Fruit fly (Drosophila melanogaster): Measurements from ENCODE around the gene CG32199.
A peak's percentile ranks its signal among the peaks of the same experiment; 100 is the strongest.

CG32199 gene

DNA sequence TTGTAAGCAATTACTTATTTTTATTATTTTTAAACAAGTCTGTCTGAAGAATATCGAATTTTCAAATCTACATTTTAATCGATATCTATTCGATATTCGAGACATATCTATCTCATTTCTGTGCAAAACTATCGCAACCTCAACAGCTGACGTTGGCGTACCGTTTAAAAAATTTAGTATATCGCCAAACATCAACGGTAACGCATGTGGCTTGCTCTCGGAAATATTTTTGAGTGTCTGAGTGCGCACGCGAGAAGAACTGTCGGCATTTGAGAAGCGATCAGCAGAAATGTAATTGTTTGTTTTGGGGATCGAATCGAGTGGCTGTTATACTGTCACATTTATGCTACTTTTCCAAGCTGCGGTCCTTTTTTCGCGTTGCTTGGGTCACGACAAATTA, 14.1 kb downstream of the CG32199 start, which contains the start of gene MYPT-75D (continued):
- TF ChIP-seq Awh (GFP tag; IDR thresholded peaks at IDR 0.05) = no peak; the same call in 1 of the 2 replicates
- no peak for TF ChIP-seq Dip2 (GFP tag; IDR thresholded peaks at IDR 0.05)
- peak; percentile 21 for TF ChIP-seq NfI (GFP tag; optimal IDR thresholded peaks at IDR 0.05)
- TF ChIP-seq Bdp1 (GFP tag; optimal IDR thresholded peaks at IDR 0.05) = no peak
- TF ChIP-seq stc (GFP tag; IDR thresholded peaks at IDR 0.05) = no peak
- TF ChIP-seq Mes4 (GFP tag; optimal IDR thresholded peaks at IDR 0.05) = peak; percentile 39
- peak; percentile 35 for TF ChIP-seq nom (GFP tag; optimal IDR thresholded peaks at IDR 0.05)
- TF ChIP-seq bigmax (GFP tag; optimal IDR thresholded peaks at IDR 0.05) = no peak
- TF ChIP-seq Drgx (GFP tag; IDR thresholded peaks at IDR 0.05) = no peak
- peak; percentile 24 for TF ChIP-seq abd-A (tag; optimal IDR thresholded peaks at IDR 0.05)
- TF ChIP-seq fd3F (GFP tag; optimal IDR thresholded peaks at IDR 0.05) = no peak
- TF ChIP-seq zf30C (GFP tag; optimal IDR thresholded peaks at IDR 0.05) = peak; percentile 47
- peak; percentile 44 for TF ChIP-seq nmo (GFP tag; optimal IDR thresholded peaks at IDR 0.05)
- no peak for TF ChIP-seq Optix (GFP tag; IDR thresholded peaks at IDR 0.05)
- TF ChIP-seq dysf (GFP tag; IDR thresholded peaks at IDR 0.05) = no peak
- TF ChIP-seq cwo (GFP tag; optimal IDR thresholded peaks at IDR 0.05) = peak; percentile 37
- TF ChIP-seq Nf-YC (tag; optimal IDR thresholded peaks at IDR 0.05) = peak; percentile 20
- peak; percentile 83 for TF ChIP-seq chm (GFP tag; IDR thresholded peaks at IDR 0.05)
- no peak for TF ChIP-seq CG31224 (GFP tag; IDR thresholded peaks at IDR 0.05)
- no peak for TF ChIP-seq fu2 (GFP tag; optimal IDR thresholded peaks at IDR 0.05)
- TF ChIP-seq cas (GFP tag; IDR thresholded peaks at IDR 0.05) = no peak
- TF ChIP-seq CG2129 (GFP tag; IDR thresholded peaks at IDR 0.05; ENCODE audit: partially characterized antibody) = peak; percentile 81
- no peak for TF ChIP-seq Six4 (GFP tag; optimal IDR thresholded peaks at IDR 0.05)
- no peak for TF ChIP-seq klu (GFP tag; IDR thresholded peaks at IDR 0.05)
- TF ChIP-seq CG31365 (tag; optimal IDR thresholded peaks at IDR 0.05) = peak; percentile 24
- peak; percentile 88 for TF ChIP-seq ato (GFP tag; IDR thresholded peaks at IDR 0.05; ENCODE audit: partially characterized antibody)
- peak; percentile 10 for TF ChIP-seq eyg (GFP tag; optimal IDR thresholded peaks at IDR 0.05)
- TF ChIP-seq PHDP (tag; optimal IDR thresholded peaks at IDR 0.05) = peak; percentile 23
- no peak for TF ChIP-seq lmd (GFP tag; IDR thresholded peaks at IDR 0.05)
- peak; percentile 4 for TF ChIP-seq CG2120 (GFP tag; optimal IDR thresholded peaks at IDR 0.05)
- peak; percentile 80 for TF ChIP-seq gro (GFP tag; optimal IDR thresholded peaks at IDR 0.05)
- TF ChIP-seq CG4617 (GFP tag; optimal IDR thresholded peaks at IDR 0.05; ENCODE audit: borderline replicate concordance) = no peak
- TF ChIP-seq Meics (GFP tag; optimal IDR thresholded peaks at IDR 0.05) = peak; percentile 47
- peak; percentile 80 for TF ChIP-seq knrl (GFP tag; IDR thresholded peaks at IDR 0.05; ENCODE audit: partially characterized antibody)
- TF ChIP-seq hb (GFP tag; IDR thresholded peaks at IDR 0.05; ENCODE audit: partially characterized antibody) = peak; percentile 68; the same call in 2 of the 3 replicates
- TF ChIP-seq tna (GFP tag; IDR thresholded peaks at IDR 0.05; ENCODE audit: partially characterized antibody) = peak; percentile 89
- no peak for TF ChIP-seq CG8765 (GFP tag; IDR thresholded peaks at IDR 0.05)
- peak; percentile 91 for TF ChIP-seq Dll (GFP tag; IDR thresholded peaks at IDR 0.05; ENCODE audit: partially characterized antibody)
- peak; percentile 18 for TF ChIP-seq pho (GFP tag; optimal IDR thresholded peaks at IDR 0.05)
- TF ChIP-seq jigr1 (GFP tag; IDR thresholded peaks at IDR 0.05) = no peak
- TF ChIP-seq CG3995 (GFP tag; optimal IDR thresholded peaks at IDR 0.05) = no peak
- no peak for TF ChIP-seq org-1 (GFP tag; optimal IDR thresholded peaks at IDR 0.05)
- TF ChIP-seq CG12769 (tag; optimal IDR thresholded peaks at IDR 0.05) = peak; percentile 73
- TF ChIP-seq sens (GFP tag) = peak; percentile 90
- no peak for TF ChIP-seq kay (GFP tag; optimal IDR thresholded peaks at IDR 0.05)
- no peak for TF ChIP-seq crol (GFP tag; IDR thresholded peaks at IDR 0.05)
- no peak for TF ChIP-seq Tbp (GFP tag; optimal IDR thresholded peaks at IDR 0.05)
- TF ChIP-seq CG30431 (GFP tag; optimal IDR thresholded peaks at IDR 0.05) = no peak
- TF ChIP-seq amos (GFP tag; IDR thresholded peaks at IDR 0.05; ENCODE audit: partially characterized antibody) = peak; percentile 96
- TF ChIP-seq CG6689 (GFP tag; IDR thresholded peaks at IDR 0.05) = no peak
- no peak for TF ChIP-seq CG43689 (GFP tag; IDR thresholded peaks at IDR 0.05)
- TF ChIP-seq YL-1 (GFP tag; optimal IDR thresholded peaks at IDR 0.05) = peak; percentile 28

Measured in whole organism, embryonic.